Worm (Caenorhabditis elegans) whole organism, L1 larva: Measurements from ENCODE around the gene C44C10.15.

ENCODE experiments used
- C16A3.4 ChIP-seq: fragments of 150-350 bp; optimal IDR thresholded peaks from 2 replicates; lab custom pipeline; 2014; ENCODE audit warnings: missing biosample characterization, missing genetic modification characterization
- C34B4.2 ChIP-seq: sonication (generic microtip); optimal IDR thresholded peaks from 2 replicates; lab custom pipeline; 2017; ENCODE audit warnings: mild to moderate bottlenecking, missing genetic modification characterization, missing compliant biosample characterization
- Y116A8C.19 ChIP-seq: sonication (generic microtip); optimal IDR thresholded peaks from 2 replicates; lab custom pipeline; 2016; ENCODE audit warnings: missing compliant biosample characterization, missing genetic modification characterization, borderline replicate concordance
- aly-2 ChIP-seq: fragments of 150-350 bp; optimal IDR thresholded peaks from 2 replicates; lab custom pipeline; 2014; ENCODE audit warnings: missing biosample characterization, missing genetic modification characterization
- blmp-1 ChIP-seq: fragments of 150-350 bp; optimal IDR thresholded peaks from 2 replicates; lab custom pipeline; 2014; ENCODE audit warnings: missing biosample characterization, missing genetic modification characterization
- ces-1 ChIP-seq: fragments of 150-350 bp; optimal IDR thresholded peaks from 2 replicates; lab custom pipeline; 2014; ENCODE audit warnings: missing biosample characterization, missing genetic modification reagents, missing genetic modification characterization
- dsc-1 ChIP-seq: sonication (generic microtip); optimal IDR thresholded peaks from 2 replicates; lab custom pipeline; 2016; ENCODE audit warnings: mild to moderate bottlenecking, missing genetic modification characterization, missing compliant biosample characterization
- efl-1 ChIP-seq, 4 experiments: fragments of 150-350 bp; optimal IDR thresholded peaks in 3 of 4; peaks in 1 of 4; 1 replicate in 1 of 4; 2 replicates in 3 of 4; lab custom pipeline; 2014; ENCODE audit warnings: missing biosample characterization in 2 of 4, missing genetic modification characterization in 2 of 4, missing genetic modification reagents in 2 of 4
- efl-3 ChIP-seq: fragments of 200-800 bp; sonication (Bioruptor generic); optimal IDR thresholded peaks from 2 replicates; lab custom pipeline; 2018; ENCODE audit warnings: mild to moderate bottlenecking, missing genetic modification characterization, missing compliant biosample characterization
- egl-13 ChIP-seq: sonication (generic microtip); optimal IDR thresholded peaks from 2 replicates; lab custom pipeline; 2016; ENCODE audit warnings: missing genotype, missing genetic modification reagents, missing genetic modification characterization, missing compliant biosample characterization
- elt-3 ChIP-seq, 6 experiments: fragments of 150-350 bp in 1 of 6; sonication (generic microtip); optimal IDR thresholded peaks; 2 replicates each; lab custom pipeline; 2017 to 2018; ENCODE audit warnings: missing biosample characterization in 6 of 6, missing genetic modification characterization in 6 of 6, inconsistent platforms in 1 of 6
- ets-5 ChIP-seq: fragments of 200-800 bp; sonication (Bioruptor generic); IDR thresholded peaks from 2 replicates; pipeline ENCODE4 v1.3.6; 2022; ENCODE audit warnings: missing genetic modification characterization, missing compliant biosample characterization
- fkh-10 ChIP-seq: sonication (generic microtip); optimal IDR thresholded peaks from 2 replicates; lab custom pipeline; 2017; ENCODE audit warnings: missing biosample characterization, missing genetic modification reagents, missing genetic modification characterization
- fkh-8 ChIP-seq: sonication (generic microtip); optimal IDR thresholded peaks from 2 replicates; lab custom pipeline; 2016; ENCODE audit warnings: mild to moderate bottlenecking, missing genetic modification characterization, missing compliant biosample characterization
- grh-1 ChIP-seq: fragments of 200-800 bp; sonication (Bioruptor generic); IDR thresholded peaks from 2 replicates; pipeline ENCODE4 v1.3.6; 2022; ENCODE audit warnings: missing genetic modification reagents, missing genetic modification characterization, missing compliant biosample characterization
- hpl-2 ChIP-seq: fragments of 150-350 bp; optimal IDR thresholded peaks from 2 replicates; lab custom pipeline; 2014; ENCODE audit warnings: missing biosample characterization, missing genetic modification reagents, missing genetic modification characterization
- irx-1 ChIP-seq: sonication (generic microtip); optimal IDR thresholded peaks from 2 replicates; lab custom pipeline; 2016; ENCODE audit warnings: missing genetic modification characterization, missing compliant biosample characterization
- isw-1 ChIP-seq: fragments of 200-800 bp; sonication (Bioruptor generic); IDR thresholded peaks from 2 replicates; pipeline ENCODE4 v1.3.6; 2022; ENCODE audit warnings: missing genetic modification characterization, missing compliant biosample characterization
- lin-13 ChIP-seq: fragments of 150-350 bp; optimal IDR thresholded peaks from 2 replicates; lab custom pipeline; 2014; ENCODE audit warnings: missing biosample characterization, missing genetic modification reagents, missing genetic modification characterization
- lin-14 ChIP-seq: fragments of 200-800 bp; sonication (Bioruptor generic); optimal IDR thresholded peaks from 2 replicates; lab custom pipeline; 2018; ENCODE audit warnings: mild to moderate bottlenecking, missing genetic modification characterization, moderate library complexity, missing compliant biosample characterization
- lsy-2 ChIP-seq, 2 experiments: fragments of 150-350 bp; optimal IDR thresholded peaks; 2 replicates each; lab custom pipeline; 2014; ENCODE audit warnings: missing biosample characterization in 2 of 2, missing genetic modification characterization in 2 of 2
- mef-2 ChIP-seq: fragments of 150-350 bp; optimal IDR thresholded peaks from 2 replicates; lab custom pipeline; 2014; ENCODE audit warnings: missing biosample characterization, missing genetic modification characterization
- nhr-19 ChIP-seq: fragments of 200-800 bp; sonication (Bioruptor generic); conservative IDR thresholded peaks from 2 replicates; pipeline ENCODE4 v1.3.6; 2022; ENCODE audit warnings: missing genetic modification characterization, missing compliant biosample characterization
- nhr-237 ChIP-seq: fragments of 150-350 bp; optimal IDR thresholded peaks from 2 replicates; lab custom pipeline; 2014; ENCODE audit warnings: missing biosample characterization, missing genetic modification characterization
- nhr-47 ChIP-seq: sonication (generic microtip); optimal IDR thresholded peaks from 2 replicates; lab custom pipeline; 2016; ENCODE audit warnings: mild to moderate bottlenecking, missing genetic modification characterization, moderate library complexity, missing compliant biosample characterization
- nhr-71 ChIP-seq: sonication (generic microtip); optimal IDR thresholded peaks from 2 replicates; lab custom pipeline; 2016; ENCODE audit warnings: mild to moderate bottlenecking, missing genetic modification characterization, moderate library complexity, missing compliant biosample characterization
- nhr-84 ChIP-seq: sonication (generic microtip); optimal IDR thresholded peaks from 2 replicates; lab custom pipeline; 2017; ENCODE audit warnings: missing biosample characterization, missing genetic modification characterization
- nhr-90 ChIP-seq: sonication (generic microtip); optimal IDR thresholded peaks from 2 replicates; lab custom pipeline; 2016; ENCODE audit warnings: mild to moderate bottlenecking, missing genetic modification characterization, missing compliant biosample characterization; ENCODE audit not compliant: poor library complexity
- pag-3 ChIP-seq: sonication (generic microtip); optimal IDR thresholded peaks from 2 replicates; lab custom pipeline; 2017; ENCODE audit warnings: missing genetic modification characterization, mild to moderate bottlenecking, missing compliant biosample characterization, antibody characterized with exemption, borderline replicate concordance; ENCODE audit not compliant: insufficient read depth
- pax-3 ChIP-seq: fragments of 200-800 bp; sonication (Bioruptor generic); optimal IDR thresholded peaks from 2 replicates; lab custom pipeline; 2018; ENCODE audit warnings: mild to moderate bottlenecking, missing genetic modification characterization, moderate library complexity, missing compliant biosample characterization
- snpc-4 ChIP-seq: fragments of 150-350 bp; optimal IDR thresholded peaks from 2 replicates; lab custom pipeline; 2014; ENCODE audit warnings: missing biosample characterization, missing genetic modification characterization
- snu-23 ChIP-seq: sonication (generic microtip); optimal IDR thresholded peaks from 2 replicates; lab custom pipeline; 2016; ENCODE audit warnings: missing genetic modification characterization, missing compliant biosample characterization
- sox-4 ChIP-seq: sonication (generic microtip); optimal IDR thresholded peaks from 2 replicates; lab custom pipeline; 2016; ENCODE audit warnings: missing genetic modification characterization, missing compliant biosample characterization
- sptf-1 ChIP-seq: fragments of 150-350 bp; optimal IDR thresholded peaks from 2 replicates; lab custom pipeline; 2014; ENCODE audit warnings: missing biosample characterization, missing genetic modification characterization
- sup-37 ChIP-seq: fragments of 200-800 bp; sonication (Bioruptor generic); optimal IDR thresholded peaks from 2 replicates; lab custom pipeline; 2018; ENCODE audit warnings: mild to moderate bottlenecking, missing genetic modification characterization, missing compliant biosample characterization
- tlp-1 ChIP-seq: fragments of 150-350 bp; optimal IDR thresholded peaks from 2 replicates; lab custom pipeline; 2014; ENCODE audit warnings: missing biosample characterization, missing genetic modification characterization
- unc-86 ChIP-seq: sonication (generic microtip); optimal IDR thresholded peaks from 2 replicates; lab custom pipeline; 2016; ENCODE audit warnings: missing genetic modification characterization, missing compliant biosample characterization
- vab-15 ChIP-seq: sonication (generic microtip); optimal IDR thresholded peaks from 2 replicates; lab custom pipeline; 2017; ENCODE audit warnings: missing genotype, mild to moderate bottlenecking, missing genetic modification characterization, missing compliant biosample characterization
- xbp-1 ChIP-seq: sonication (generic microtip); optimal IDR thresholded peaks from 2 replicates; lab custom pipeline; 2016; ENCODE audit warnings: missing genetic modification characterization, missing compliant biosample characterization
- ztf-4 ChIP-seq: fragments of 150-350 bp; optimal IDR thresholded peaks from 2 replicates; lab custom pipeline; 2014; ENCODE audit warnings: missing biosample characterization, missing genetic modification characterization

C44C10.15 gene

ce11 chrX:11710229-11710628 is 10.1 kb upstream of the C44C10.15 start, which contains the start of gene C44C10.11:
C44C10.11 (minus strand) TSS chrX:11710343.
- TF ChIP-seq grh-1 (GFP tag; lab: Robert Waterston, UW) = no peak
- peak; percentile 32 for TF ChIP-seq fkh-8 (tag; lab: Kevin White, UChicago)
- TF ChIP-seq efl-1 (optimal IDR thresholded peaks at IDR 0.05; lab: Kevin White, UChicago) = no peak
- TF ChIP-seq efl-1 (GFP tag; optimal IDR thresholded peaks at IDR 0.05 in 1 of 2; lab: Kevin White, UChicago) = no peak
- peak; percentile 10 for TF ChIP-seq xbp-1 (tag; lab: Kevin White, UChicago)
- TF ChIP-seq nhr-237 (tag; lab: Kevin White, UChicago) = no peak
- no peak for TF ChIP-seq hpl-2 (GFP tag; lab: Kevin White, UChicago)
- peak; percentile 26 for TF ChIP-seq nhr-47 (tag; lab: Kevin White, UChicago)
- no peak for TF ChIP-seq unc-86 (tag; lab: Kevin White, UChicago)
- TF ChIP-seq sup-37 (GFP tag; lab: Kevin White, UChicago) = no peak
- no peak for TF ChIP-seq lsy-2 (tag; optimal IDR thresholded peaks at IDR 0.05; lab: Kevin White, UChicago)
- no peak for TF ChIP-seq efl-3 (GFP tag; lab: Kevin White, UChicago)
- TF ChIP-seq nhr-90 (tag; lab: Kevin White, UChicago) = no peak
- TF ChIP-seq isw-1 (GFP tag; lab: Robert Waterston, UW) = no peak
- TF ChIP-seq egl-13 (tag; lab: Kevin White, UChicago) = peak; percentile 21
- no peak for TF ChIP-seq nhr-84 (tag; lab: Kevin White, UChicago)
- no peak for TF ChIP-seq ets-5 (GFP tag; lab: Robert Waterston, UW)
- TF ChIP-seq nhr-19 = no peak
- TF ChIP-seq snpc-4 (tag; lab: Kevin White, UChicago) = no peak
- TF ChIP-seq sptf-1 (tag; lab: Kevin White, UChicago) = no peak
- no peak for TF ChIP-seq tlp-1
- TF ChIP-seq snu-23 (GFP tag; lab: Kevin White, UChicago) = peak; percentile 19
- TF ChIP-seq nhr-71 (tag; lab: Kevin White, UChicago) = peak; percentile 22
- peak; percentile 79 for TF ChIP-seq lin-14 (GFP tag; lab: Kevin White, UChicago)
- no peak for TF ChIP-seq pag-3 (tag; lab: Kevin White, UChicago)
- TF ChIP-seq vab-15 (tag; lab: Kevin White, UChicago) = no peak
- no peak for TF ChIP-seq C34B4.2 (tag; lab: Kevin White, UChicago)
- TF ChIP-seq pax-3 = peak; percentile 41
- peak in 1 of 6 experiments; percentile 9 for TF ChIP-seq elt-3 (tag; optimal IDR thresholded peaks at IDR 0.05; lab: Kevin White, UChicago)
- TF ChIP-seq dsc-1 (tag; lab: Kevin White, UChicago) = peak; percentile 78
- TF ChIP-seq Y116A8C.19 (tag; lab: Kevin White, UChicago) = no peak
- no peak for TF ChIP-seq ztf-4 (tag; lab: Kevin White, UChicago)
- no peak for TF ChIP-seq C16A3.4
- TF ChIP-seq aly-2 (tag; lab: Kevin White, UChicago) = no peak
- peak; percentile 23 for TF ChIP-seq blmp-1 (tag; lab: Kevin White, UChicago)
- no peak for TF ChIP-seq fkh-10 (GFP tag; lab: Kevin White, UChicago)
- TF ChIP-seq mef-2 (tag; lab: Kevin White, UChicago) = no peak
- no peak for TF ChIP-seq irx-1
- no peak for TF ChIP-seq sox-4 (tag; lab: Kevin White, UChicago)
- TF ChIP-seq lin-13 (GFP tag; lab: Kevin White, UChicago) = no peak

- TF ChIP-seq nhr-19 (no peak), ces-1 (GFP tag; lab: Kevin White, UChicago) (no peak), dsc-1 (tag; lab: Kevin White, UChicago) (no peak), aly-2 (tag; lab: Kevin White, UChicago) (no peak)
- TF ChIP-seq, all 84 proteins: peak for 0
These were observed 2.1 kb upstream of the C44C10.15 start, which contains the start of gene C44C10.3 for ce11 chrX:11702236-11702635. C44C10.3 (plus strand) TSS chrX:11702536.
